Worm (Caenorhabditis elegans): ENCODE results near the gene slc-17.2.

The slc-17.2 gene

ce11 chrIII:9393114-9393780 lies 3.3 kb upstream of the slc-17.2 start, which contains the start of the genes gpr-2 and rgr-1 (continued):
- TF ChIP-seq nfyb-1 (GFP tag; IDR thresholded peaks at IDR 0.05) = no peak
- peak; percentile 98 for TF ChIP-seq efl-1 (GFP tag; optimal IDR thresholded peaks at IDR 0.05)
- TF ChIP-seq Y79H2A.3 (GFP tag; conservative IDR thresholded peaks at IDR 0.05) = peak; percentile 56; the same call in 1 of the 2 replicates
- TF ChIP-seq ets-4 (GFP tag; optimal IDR thresholded peaks at IDR 0.05) = no peak
- no peak for TF ChIP-seq ceh-27 (GFP tag; optimal IDR thresholded peaks at IDR 0.05)
- no peak for TF ChIP-seq nfya-2 (GFP tag; IDR thresholded peaks at IDR 0.05)
- TF ChIP-seq hrde-1 (tag; optimal IDR thresholded peaks at IDR 0.05; ENCODE audit: borderline replicate concordance) = no peak
- TF ChIP-seq zim-3 (tag; optimal IDR thresholded peaks at IDR 0.05) = no peak
- TF ChIP-seq lsl-1 (GFP tag; optimal IDR thresholded peaks at IDR 0.05) = peak; percentile 79
- no peak for TF ChIP-seq B0261.1 (tag; optimal IDR thresholded peaks at IDR 0.05)
- TF ChIP-seq ama-1 (optimal IDR thresholded peaks at IDR 0.05) = no peak
- no peak for TF ChIP-seq ama-1 (GFP tag; optimal IDR thresholded peaks at IDR 0.05)
- TF ChIP-seq aptf-2 (GFP tag; conservative IDR thresholded peaks at IDR 0.05) = 0 out of 2 replicates have a peak, but pooled peaks have one; percentile 44
- TF ChIP-seq ceh-58 (GFP tag; IDR thresholded peaks at IDR 0.05) = no peak
- no peak for TF ChIP-seq F57C9.4 (tag; optimal IDR thresholded peaks at IDR 0.05)
- TF ChIP-seq dpl-1 (GFP tag; optimal IDR thresholded peaks at IDR 0.05) = peak; percentile 92
- peak; percentile 86 for TF ChIP-seq dox-1 (GFP tag; IDR thresholded peaks at IDR 0.05)
- no peak for TF ChIP-seq akir-1 (GFP tag; optimal IDR thresholded peaks at IDR 0.05)
- TF ChIP-seq F23B12.7 (tag; optimal IDR thresholded peaks at IDR 0.05; ENCODE audit: insufficient read depth) = no peak
- no peak for TF ChIP-seq egl-18 (GFP tag; IDR thresholded peaks at IDR 0.05)
- no peak for TF ChIP-seq bed-2 (GFP tag; IDR thresholded peaks at IDR 0.05)
- TF ChIP-seq him-1 (tag; optimal IDR thresholded peaks at IDR 0.05) = peak; percentile 32
- no peak for TF ChIP-seq gei-17 (GFP tag; optimal IDR thresholded peaks at IDR 0.05)
- no peak for TF ChIP-seq ceh-79 (tag; optimal IDR thresholded peaks at IDR 0.05)
- TF ChIP-seq bed-1 (GFP tag; IDR thresholded peaks at IDR 0.05) = no peak
- TF ChIP-seq Y56A3A.18 (GFP tag; IDR thresholded peaks at IDR 0.05) = no peak
- peak; percentile 86 for TF ChIP-seq Y95B8A.8 (GFP tag; IDR thresholded peaks at IDR 0.05)
- peak; percentile 89 for TF ChIP-seq ekl-4 (GFP tag; IDR thresholded peaks at IDR 0.05)
- peak; percentile 60; the same call in 1 of the 2 replicates for TF ChIP-seq ceh-100 (GFP tag; IDR thresholded peaks at IDR 0.05)
- TF ChIP-seq ztf-22 (GFP tag; optimal IDR thresholded peaks at IDR 0.05) = no peak
- TF ChIP-seq F22D6.2 (tag; optimal IDR thresholded peaks at IDR 0.05) = no peak
- peak; percentile 57; the same call in 1 of the 2 replicates for TF ChIP-seq pbrm-1 (GFP tag; IDR thresholded peaks at IDR 0.05)
- no peak for TF ChIP-seq aptf-3 (GFP tag; IDR thresholded peaks at IDR 0.05)
- no peak for TF ChIP-seq tbx-9 (tag; optimal IDR thresholded peaks at IDR 0.05; ENCODE audit: borderline replicate concordance)
- no peak for TF ChIP-seq F37B4.10 (GFP tag; IDR thresholded peaks at IDR 0.05)
- TF ChIP-seq fkh-3 (tag; optimal IDR thresholded peaks at IDR 0.05) = no peak
- no peak for TF ChIP-seq ztf-26 (tag; optimal IDR thresholded peaks at IDR 0.05)
- peak; percentile 83 for TF ChIP-seq lin-54 (GFP tag; optimal IDR thresholded peaks at IDR 0.05)
- no peak for TF ChIP-seq hlh-26 (GFP tag; conservative IDR thresholded peaks at IDR 0.05)
- TF ChIP-seq nfya-1 (tag; optimal IDR thresholded peaks at IDR 0.05; ENCODE audit: borderline replicate concordance, insufficient read depth) = no peak
- no peak for TF ChIP-seq B0035.1 (tag; optimal IDR thresholded peaks at IDR 0.05)
- no peak for TF ChIP-seq egrh-3 (GFP tag; IDR thresholded peaks at IDR 0.05)
- TF ChIP-seq snpc-1.3 (tag; optimal IDR thresholded peaks at IDR 0.05; ENCODE audit: insufficient read depth) = peak; percentile 23
- peak; percentile 60 for TF ChIP-seq ztf-18 (tag; optimal IDR thresholded peaks at IDR 0.05)
- TF ChIP-seq attf-3 (GFP tag; conservative IDR thresholded peaks at IDR 0.05) = peak; percentile 37; the same call in 1 of the 2 replicates
- peak; percentile 81 for TF ChIP-seq F33H1.4 (GFP tag; IDR thresholded peaks at IDR 0.05)
- TF ChIP-seq tlf-1 (GFP tag; optimal IDR thresholded peaks at IDR 0.05) = peak; percentile 90
- TF ChIP-seq C17E4.6 (GFP tag; IDR thresholded peaks at IDR 0.05) = peak; percentile 85

Measured in whole organism, young adult.